Worm (Caenorhabditis elegans) whole organism, young adult: ENCODE measurements around the gene dgk-2.

Experiments
- pha-4 ChIP-seq: fragments of 150-350 bp; sonication (generic microtip); optimal IDR thresholded peaks from 2 replicates; lab custom pipeline; 2014; ENCODE audit warnings: missing biosample characterization, missing genetic modification reagents, missing genetic modification characterization
- ztf-26 ChIP-seq: sonication (generic microtip); optimal IDR thresholded peaks from 2 replicates; lab custom pipeline; 2017; ENCODE audit warnings: missing genetic modification characterization, missing compliant biosample characterization

- TF ChIP-seq pha-4 (tag; lab: Kevin White, UChicago) (no peak), ztf-26 (tag; lab: Kevin White, UChicago) (no peak)
Observed at ce11 chrX:4448283-4448682, 55.9 kb downstream of the dgk-2 start, which contains the start of gene mltn-13.
